Fruit fly (Drosophila melanogaster) whole organism: ENCODE measurements around the gene kibra.

Experiments
- CG8478 ChIP-seq: fragments of >200 bp; optimal IDR thresholded peaks from 2 replicates; lab custom pipeline; 2018; ENCODE audit warnings: inconsistent platforms
- EcR ChIP-seq, 2 experiments: fragments of >200 bp; optimal IDR thresholded peaks; 2 replicates each; lab custom pipeline; 2017; ENCODE audit warnings: missing biosample characterization in 2 of 2, missing genetic modification characterization in 2 of 2, missing genetic modification reagents in 2 of 2
- pan ChIP-seq: fragments of >200 bp; optimal IDR thresholded peaks from 2 replicates; lab custom pipeline; 2017
- psq ChIP-seq: fragments of >200 bp; optimal IDR thresholded peaks from 2 replicates; lab custom pipeline; 2017
- usp ChIP-seq: fragments of >200 bp; optimal IDR thresholded peaks from 2 replicates; lab custom pipeline; 2017; ENCODE audit warnings: missing biosample characterization, missing genetic modification characterization, mixed read lengths

DNA sequence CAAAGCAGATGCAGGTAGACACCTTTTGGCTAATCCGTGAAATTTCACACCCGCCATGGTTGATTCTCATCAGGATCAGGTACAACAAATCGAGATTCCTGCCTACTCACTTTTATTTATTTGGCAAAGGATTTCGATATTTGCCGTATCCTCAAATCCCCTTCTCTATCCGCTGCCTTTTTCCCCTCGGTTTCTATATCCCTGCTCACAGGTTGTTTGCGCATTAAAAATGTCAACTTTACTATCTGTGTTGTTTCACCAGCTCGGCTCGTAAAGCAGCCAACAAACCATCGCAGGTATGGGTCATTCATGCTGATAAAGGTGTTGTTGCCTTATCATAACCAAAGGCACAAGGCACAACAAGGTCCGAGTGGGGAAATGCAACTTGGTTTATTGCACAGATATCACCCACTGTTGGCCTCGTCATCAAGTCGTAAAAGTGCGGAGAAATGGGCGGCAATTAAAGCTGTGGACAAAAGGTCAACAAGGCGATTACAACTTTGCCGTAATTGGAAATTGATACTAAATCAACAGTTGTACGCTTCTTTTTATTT is 43.9 kb downstream of the kibra start:
- TF ChIP-seq pan = no peak
- TF ChIP-seq usp (GFP tag; lab: Kevin White, UChicago) = no peak
- no peak for TF ChIP-seq psq (lab: Kevin White, UChicago)
- no peak for TF ChIP-seq EcR (GFP tag; optimal IDR thresholded peaks at IDR 0.05; lab: Kevin White, UChicago)
- TF ChIP-seq CG8478 (lab: Kevin White, UChicago) = no peak
